Worm (Caenorhabditis elegans) whole organism, midembryonic: ENCODE measurements around the gene R04B5.5.

Source experiments
- cog-1 ChIP-seq: sonication (generic microtip); optimal IDR thresholded peaks from 2 replicates; lab custom pipeline; 2016; ENCODE audit warnings: missing genetic modification characterization, missing compliant biosample characterization
- flt-1 ChIP-seq: fragments of 200-800 bp; sonication (Bioruptor generic); IDR thresholded peaks from 2 replicates; pipeline ENCODE4 v1.3.6; 2022; ENCODE audit warnings: missing genetic modification characterization, missing compliant biosample characterization
- ref-1 ChIP-seq: fragments of 200-800 bp; sonication (Bioruptor generic); conservative IDR thresholded peaks from 2 replicates; pipeline ENCODE4 v1.3.6; 2022; ENCODE audit warnings: missing genetic modification reagents, missing genetic modification characterization, missing compliant biosample characterization
- ztf-23 ChIP-seq: fragments of 200-800 bp; sonication (Bioruptor generic); IDR thresholded peaks from 2 replicates; pipeline ENCODE4 v1.3.6; 2022; ENCODE audit warnings: missing genetic modification reagents, missing genetic modification characterization, missing compliant biosample characterization

DNA sequence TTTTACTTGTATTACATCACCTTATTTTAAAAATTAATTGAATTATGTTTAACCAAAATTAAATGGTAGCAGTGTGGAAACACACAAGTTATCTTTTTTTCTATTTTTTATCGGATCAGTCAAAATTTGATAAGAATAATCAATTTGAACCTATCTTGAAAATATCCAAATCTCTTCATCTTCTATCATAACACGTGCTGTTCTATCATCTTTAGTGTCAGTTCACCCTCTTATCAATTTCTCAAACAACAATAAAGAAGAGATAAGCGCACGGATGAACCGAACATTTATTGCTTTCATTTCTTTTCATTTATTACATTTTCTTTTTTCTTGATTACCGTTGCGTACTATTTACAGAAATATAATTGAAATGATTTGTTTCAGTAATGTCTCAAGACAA is at the start of gene R04B5.5:
- TF ChIP-seq flt-1 (GFP tag; lab: Robert Waterston, UW) (no peak), ref-1 (GFP tag; lab: Robert Waterston, UW) (no peak), cog-1 (tag; lab: Kevin White, UChicago) (no peak), ztf-23 (GFP tag; lab: Robert Waterston, UW) (no peak)
